Worm (Caenorhabditis elegans) whole organism, early embryonic: ENCODE measurements around the gene rab-7.

Source experiments
- aly-1 ChIP-seq: sonication (generic microtip); optimal IDR thresholded peaks from 2 replicates; lab custom pipeline; 2016; ENCODE audit warnings: missing genetic modification characterization, missing compliant biosample characterization
- ama-1 ChIP-seq: fragments of 150-350 bp; optimal IDR thresholded peaks from 2 replicates; lab custom pipeline; 2014
- ceh-13 ChIP-seq: fragments of 200-800 bp; sonication (Bioruptor generic); optimal IDR thresholded peaks from 2 replicates; lab custom pipeline; 2018; ENCODE audit warnings: mild to moderate bottlenecking, missing genetic modification characterization, missing compliant biosample characterization
- ceh-36 ChIP-seq: sonication (generic microtip); optimal IDR thresholded peaks from 2 replicates; lab custom pipeline; 2016; ENCODE audit warnings: missing genetic modification characterization, inconsistent platforms, missing compliant biosample characterization
- hmbx-1 ChIP-seq: sonication (generic microtip); optimal IDR thresholded peaks from 2 replicates; lab custom pipeline; 2016; ENCODE audit warnings: mild to moderate bottlenecking, missing genetic modification characterization, missing compliant biosample characterization
- hnd-1 ChIP-seq: sonication (generic microtip); optimal IDR thresholded peaks from 2 replicates; lab custom pipeline; 2016; ENCODE audit warnings: missing genetic modification characterization, missing compliant biosample characterization
- scrt-1 ChIP-seq: fragments of 200-800 bp; sonication (Bioruptor generic); IDR thresholded peaks from 2 replicates; pipeline ENCODE4 v1.3.6; 2022; ENCODE audit warnings: missing genetic modification characterization, missing compliant biosample characterization
- sea-1 ChIP-seq: fragments of 200-800 bp; sonication (Bioruptor generic); conservative IDR thresholded peaks from 2 replicates; pipeline ENCODE4 v1.3.6; 2022; ENCODE audit warnings: missing genetic modification characterization, missing compliant biosample characterization
- tbx-11 ChIP-seq: fragments of 200-800 bp; sonication (Bioruptor generic); IDR thresholded peaks from 2 replicates; pipeline ENCODE4 v1.3.6; 2022; ENCODE audit warnings: missing genetic modification characterization, missing compliant biosample characterization

The rab-7 gene

DNA sequence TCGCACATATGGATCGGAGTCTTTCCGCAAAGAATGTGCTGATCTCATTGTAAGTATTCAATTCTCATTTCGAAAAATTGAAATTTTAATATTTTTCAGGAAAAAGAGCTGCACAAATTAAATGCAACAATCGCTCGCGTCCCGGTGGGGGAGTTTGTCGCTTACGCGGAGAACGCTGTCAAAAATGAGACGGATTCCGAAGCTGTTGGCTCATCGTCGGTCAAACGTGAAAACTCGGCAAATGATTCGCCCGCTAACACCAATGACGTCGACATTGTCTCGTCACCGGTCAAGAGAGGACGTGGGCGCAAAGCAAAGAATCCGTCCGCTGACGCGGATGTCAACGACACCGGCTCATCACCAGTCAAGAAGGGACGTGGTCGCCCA is 50.2 kb downstream of the rab-7 start:
- TF ChIP-seq aly-1 (tag; lab: Kevin White, UChicago) (no peak), tbx-11 (no peak), ceh-13 (GFP tag; lab: Kevin White, UChicago) (no peak), ama-1 (lab: Kevin White, UChicago) (no peak), hnd-1 (tag; lab: Kevin White, UChicago) (no peak), ceh-36 (tag; lab: Kevin White, UChicago) (no peak)

DNA sequence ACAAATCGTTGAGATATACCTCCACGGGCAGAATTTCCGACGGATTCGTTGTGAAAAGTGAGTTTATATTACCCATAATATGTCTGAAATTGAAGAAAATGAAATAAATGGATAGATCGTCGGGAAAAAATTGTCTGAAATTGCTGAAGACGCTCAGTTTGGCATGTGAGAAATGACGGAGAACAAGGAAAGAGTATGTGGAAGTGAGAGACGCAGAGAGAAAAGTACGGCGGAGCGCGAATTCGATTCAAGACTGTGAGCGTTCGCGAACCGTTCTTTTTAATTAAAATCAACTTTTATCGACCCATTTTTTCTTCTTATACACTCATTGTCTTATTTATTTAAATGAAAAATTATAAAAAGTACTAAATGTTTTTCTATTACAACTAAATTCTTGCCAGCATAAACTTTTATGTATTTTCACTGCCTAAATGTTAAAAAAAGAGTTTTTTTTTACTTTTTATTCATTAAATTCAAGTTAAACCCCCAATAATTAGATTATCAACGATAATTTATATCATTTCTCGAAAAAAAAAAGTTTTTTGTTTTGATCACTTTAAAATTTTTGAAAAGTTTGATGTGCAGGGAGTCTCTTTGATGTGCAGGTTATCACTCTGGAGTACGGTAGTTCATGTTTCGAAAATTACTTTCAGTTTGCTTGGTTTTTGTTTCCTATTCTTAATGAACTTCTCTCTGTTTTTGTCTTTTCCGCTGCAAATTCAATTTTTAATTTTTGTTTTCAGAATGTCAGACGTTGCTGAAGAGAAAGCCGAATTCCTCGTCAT is 50.8 kb downstream of the rab-7 start, which contains the start of the genes vps-15 and hmg-12:
Gene vps-15, minus strand, starts transcription at position 83 of the 785 bp plus-strand sequence.
Gene hmg-12, plus strand, starts transcription at position 744 of the 785 bp plus-strand sequence.
- no peak for TF ChIP-seq ama-1 (lab: Kevin White, UChicago)
- TF ChIP-seq sea-1 (GFP tag; lab: Robert Waterston, UW), result no peak
- TF ChIP-seq hmbx-1 (tag; lab: Kevin White, UChicago), result no peak
- no peak for TF ChIP-seq scrt-1
- TF ChIP-seq tbx-11, result no peak
- TF ChIP-seq aly-1 (tag; lab: Kevin White, UChicago), result no peak
